Worm (Caenorhabditis elegans): ENCODE data around the gene mlc-6.

DNA sequence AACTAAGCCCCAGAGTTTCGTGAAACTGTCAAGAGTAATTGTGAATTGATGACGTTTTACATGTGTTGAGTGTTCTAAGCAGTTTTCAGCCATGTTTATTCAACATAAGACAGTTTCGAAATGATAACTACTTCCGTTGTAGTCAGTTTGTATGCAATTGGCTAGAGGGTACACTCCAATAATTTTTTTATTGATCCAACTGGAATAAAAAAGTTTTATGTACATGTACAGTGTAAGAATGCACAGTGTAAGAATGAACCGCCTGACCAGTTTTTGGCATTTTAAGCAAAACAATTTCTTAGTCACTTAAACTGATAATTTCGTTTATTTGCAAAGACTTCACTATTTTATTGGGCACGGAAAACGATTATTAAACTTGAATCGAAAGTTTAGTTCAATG lies 33.1 kb downstream of the mlc-6 start:
- TF ChIP-seq fkh-10 (GFP tag; optimal IDR thresholded peaks at IDR 0.05): no peak
- TF ChIP-seq aly-2 (tag; optimal IDR thresholded peaks at IDR 0.05): no peak
- TF ChIP-seq jun-1 (tag; optimal IDR thresholded peaks at IDR 0.05): no peak
- TF ChIP-seq pqm-1 (tag; optimal IDR thresholded peaks at IDR 0.05): no peak
- no peak for TF ChIP-seq skn-1 (tag; optimal IDR thresholded peaks at IDR 0.05)
- no peak for TF ChIP-seq dpl-1 (GFP tag; optimal IDR thresholded peaks at IDR 0.05)
- no peak for TF ChIP-seq ama-1 (optimal IDR thresholded peaks at IDR 0.05)
- no peak for TF ChIP-seq nhr-11 (tag; optimal IDR thresholded peaks at IDR 0.05)
